Fruit fly (Drosophila melanogaster) whole organism, embryonic: ENCODE data around the gene Blm.

Experiments
- Antp ChIP-seq: fragments of 200-800 bp; sonication (Bioruptor generic); optimal IDR thresholded peaks from 3 replicates; lab custom pipeline; 2016; ENCODE audit warnings: missing biosample characterization, missing genetic modification characterization
- Bgb ChIP-seq: fragments of 200-800 bp; sonication (Bioruptor generic); IDR thresholded peaks from 2 replicates; pipeline ENCODE4 v1.3.6; 2022; ENCODE audit warnings: missing biosample characterization, missing genetic modification characterization; ENCODE audit not compliant: partially characterized antibody
- CG10959 ChIP-seq: fragments of 200-800 bp; sonication (Bioruptor generic); IDR thresholded peaks from 2 replicates; pipeline ENCODE4 v1.3.6; 2022; ENCODE audit warnings: missing biosample characterization, missing genetic modification characterization
- CG13775 ChIP-seq: fragments of 200-800 bp; sonication (Bioruptor generic); optimal IDR thresholded peaks from 3 replicates; lab custom pipeline; 2017; ENCODE audit warnings: missing biosample characterization, mild to moderate bottlenecking, missing genetic modification characterization
- CG15514 ChIP-seq: fragments of 200-800 bp; sonication (Bioruptor generic); optimal IDR thresholded peaks from 3 replicates; lab custom pipeline; 2017; ENCODE audit warnings: missing biosample characterization, missing genetic modification characterization, mild to moderate bottlenecking, moderate library complexity, missing genetic modification reagents
- CG16779 ChIP-seq: fragments of 200-800 bp; sonication (Bioruptor generic); IDR thresholded peaks from 2 replicates; pipeline ENCODE4 v1.3.6; 2022; ENCODE audit warnings: missing biosample characterization, missing genetic modification characterization
- CG17568 ChIP-seq: fragments of 200-800 bp; sonication (Bioruptor generic); optimal IDR thresholded peaks from 2 replicates; lab custom pipeline; 2018; ENCODE audit warnings: missing biosample characterization, mild to moderate bottlenecking, missing genetic modification characterization, moderate library complexity
- CG18262 ChIP-seq: fragments of 200-800 bp; optimal IDR thresholded peaks from 3 replicates; lab custom pipeline; 2019; ENCODE audit warnings: missing biosample characterization, mild to moderate bottlenecking, missing genetic modification characterization, moderate library complexity
- CG4282 ChIP-seq: fragments of 200-800 bp; sonication (Bioruptor generic); optimal IDR thresholded peaks from 2 replicates; lab custom pipeline; 2016; ENCODE audit warnings: missing biosample characterization, missing genetic modification characterization
- CG4424 ChIP-seq: fragments of 200-800 bp; sonication (Bioruptor generic); optimal IDR thresholded peaks from 3 replicates; lab custom pipeline; 2016; ENCODE audit warnings: missing biosample characterization, missing genetic modification characterization
- CG6175 ChIP-seq: fragments of 200-800 bp; sonication (Bioruptor generic); IDR thresholded peaks from 3 replicates; pipeline ENCODE4 v1.3.6; 2022; ENCODE audit warnings: missing biosample characterization, missing genetic modification characterization
- CG6813 ChIP-seq: fragments of 200-800 bp; sonication (Bioruptor generic); optimal IDR thresholded peaks from 2 replicates; lab custom pipeline; 2017; ENCODE audit warnings: missing biosample characterization, missing genetic modification characterization, mild to moderate bottlenecking, moderate library complexity, missing genetic modification reagents
- CG7372 ChIP-seq: fragments of 200-800 bp; sonication (Bioruptor generic); IDR thresholded peaks from 2 replicates; pipeline ENCODE4 v1.3.6; 2022; ENCODE audit warnings: missing biosample characterization, missing genetic modification characterization
- CG7928 ChIP-seq: fragments of 200-800 bp; sonication (Bioruptor generic); optimal IDR thresholded peaks from 2 replicates; lab custom pipeline; 2017; ENCODE audit warnings: missing biosample characterization, mild to moderate bottlenecking, missing genetic modification characterization
- CG8281 ChIP-seq: fragments of 200-800 bp; sonication (Bioruptor generic); optimal IDR thresholded peaks from 2 replicates; lab custom pipeline; 2018; ENCODE audit warnings: missing biosample characterization, mild to moderate bottlenecking, missing genetic modification characterization, moderate library complexity
- CrebB ChIP-seq: fragments of 200-800 bp; sonication (Bioruptor generic); optimal IDR thresholded peaks from 3 replicates; lab custom pipeline; 2018; ENCODE audit warnings: missing biosample characterization, mild to moderate bottlenecking, missing genetic modification characterization
- Dek ChIP-seq: fragments of 200-800 bp; sonication (Bioruptor generic); optimal IDR thresholded peaks from 3 replicates; lab custom pipeline; 2019; ENCODE audit warnings: missing biosample characterization, mild to moderate bottlenecking, missing genetic modification characterization, moderate library complexity
- Fer3 ChIP-seq: fragments of 200-800 bp; sonication (Bioruptor generic); optimal IDR thresholded peaks from 2 replicates; lab custom pipeline; 2018; ENCODE audit warnings: missing biosample characterization, mild to moderate bottlenecking, missing genetic modification characterization, moderate library complexity
- H15 ChIP-seq: fragments of 200-800 bp; sonication (Bioruptor generic); IDR thresholded peaks from 3 replicates; pipeline ENCODE4 v1.3.6; 2022; ENCODE audit warnings: missing biosample characterization, missing genetic modification characterization
- HLH54F ChIP-seq: fragments of 200-800 bp; sonication (Bioruptor generic); optimal IDR thresholded peaks from 3 replicates; lab custom pipeline; 2016; ENCODE audit warnings: missing biosample characterization, missing genetic modification characterization
- Hand ChIP-seq: fragments of 200-800 bp; sonication (Bioruptor generic); optimal IDR thresholded peaks from 2 replicates; lab custom pipeline; 2017; ENCODE audit warnings: mild to moderate bottlenecking, missing biosample characterization, missing genetic modification reagents, missing genetic modification characterization
- Hr51 ChIP-seq, 2 experiments: fragments of 200-800 bp; sonication (Bioruptor generic); optimal IDR thresholded peaks; 2 replicates in 1 of 2; 3 replicates in 1 of 2; lab custom pipeline; 2016 to 2018; ENCODE audit warnings: missing biosample characterization in 2 of 2, missing genetic modification characterization in 2 of 2, mild to moderate bottlenecking in 1 of 2, moderate library complexity in 1 of 2
- Meics ChIP-seq: fragments of 200-800 bp; sonication (Bioruptor generic); optimal IDR thresholded peaks from 2 replicates; lab custom pipeline; 2017; ENCODE audit warnings: missing biosample characterization, mild to moderate bottlenecking, missing genetic modification characterization
- NC2β ChIP-seq: fragments of 200-800 bp; sonication (Bioruptor generic); optimal IDR thresholded peaks from 2 replicates; lab custom pipeline; 2016; ENCODE audit warnings: missing biosample characterization, missing genetic modification characterization
- Pdp1 ChIP-seq, 2 experiments: fragments of 200-800 bp; sonication (Bioruptor generic); optimal IDR thresholded peaks; 3 replicates each; lab custom pipeline; 2016; ENCODE audit warnings: missing biosample characterization in 2 of 2, missing genetic modification characterization in 2 of 2, mild to moderate bottlenecking in 1 of 2, moderate library complexity in 1 of 2
- Ravus ChIP-seq: fragments of 200-800 bp; sonication (Bioruptor generic); IDR thresholded peaks from 2 replicates; pipeline ENCODE4 v1.3.6; 2022; ENCODE audit warnings: missing biosample characterization, missing genetic modification characterization
- Taf1 ChIP-seq: fragments of 200-800 bp; sonication (Bioruptor generic); IDR thresholded peaks from 2 replicates; pipeline ENCODE4 v1.3.6; 2022; ENCODE audit warnings: missing biosample characterization, missing genetic modification characterization
- Xbp1 ChIP-seq: fragments of 200-800 bp; sonication (Bioruptor generic); optimal IDR thresholded peaks from 3 replicates; lab custom pipeline; 2016; ENCODE audit warnings: missing biosample characterization, mild to moderate bottlenecking, missing genetic modification characterization
- amos ChIP-seq: fragments of 200-800 bp; sonication (Bioruptor generic); IDR thresholded peaks from 2 replicates; pipeline ENCODE4 v1.3.6; 2022; ENCODE audit warnings: missing biosample characterization, missing genetic modification characterization; ENCODE audit not compliant: partially characterized antibody
- ase ChIP-seq: fragments of 200-800 bp; sonication (Bioruptor generic); IDR thresholded peaks from 3 replicates; pipeline ENCODE4 v1.3.6; 2022; ENCODE audit warnings: missing biosample characterization, missing genetic modification characterization
- bbx ChIP-seq: fragments of 200-800 bp; sonication (Bioruptor generic); IDR thresholded peaks from 2 replicates; pipeline ENCODE4 v1.3.6; 2022; ENCODE audit warnings: missing biosample characterization, missing genetic modification characterization; ENCODE audit not compliant: partially characterized antibody
- ci ChIP-seq: fragments of 200-800 bp; sonication (Bioruptor generic); IDR thresholded peaks from 3 replicates; pipeline ENCODE4 v1.3.6; 2022; ENCODE audit warnings: missing biosample characterization, missing genetic modification characterization
- da ChIP-seq: fragments of 200-800 bp; sonication (Bioruptor generic); optimal IDR thresholded peaks from 2 replicates; lab custom pipeline; 2016; ENCODE audit warnings: missing biosample characterization, missing genetic modification characterization
- dan ChIP-seq: fragments of 200-800 bp; sonication (Bioruptor generic); IDR thresholded peaks from 2 replicates; pipeline ENCODE4 v1.3.6; 2022; ENCODE audit warnings: missing biosample characterization, missing genetic modification characterization
- fd3F ChIP-seq: fragments of 200-800 bp; sonication (Bioruptor generic); optimal IDR thresholded peaks from 2 replicates; lab custom pipeline; 2018; ENCODE audit warnings: missing biosample characterization, mild to moderate bottlenecking, missing genetic modification characterization, moderate library complexity
- gsb-n ChIP-seq: fragments of 200-800 bp; sonication (Bioruptor generic); optimal IDR thresholded peaks from 3 replicates; lab custom pipeline; 2018; ENCODE audit warnings: missing biosample characterization, mild to moderate bottlenecking, missing genetic modification characterization
- insv ChIP-seq, 2 experiments: fragments of 200-800 bp; sonication (Bioruptor generic); optimal IDR thresholded peaks; 3 replicates each; lab custom pipeline; 2016 to 2018; ENCODE audit warnings: missing biosample characterization in 2 of 2, missing genetic modification characterization in 2 of 2
- knrl ChIP-seq: fragments of 200-800 bp; sonication (Bioruptor generic); IDR thresholded peaks from 3 replicates; pipeline ENCODE4 v1.3.6; 2022; ENCODE audit warnings: missing biosample characterization, missing genetic modification characterization; ENCODE audit not compliant: partially characterized antibody
- lmd ChIP-seq: fragments of 200-800 bp; sonication (Bioruptor generic); IDR thresholded peaks from 2 replicates; pipeline ENCODE4 v1.3.6; 2022; ENCODE audit warnings: missing biosample characterization, missing genetic modification characterization
- org-1 ChIP-seq: fragments of 200-800 bp; sonication (Bioruptor generic); optimal IDR thresholded peaks from 2 replicates; lab custom pipeline; 2017; ENCODE audit warnings: missing biosample characterization, missing genetic modification characterization
- phol ChIP-seq: fragments of 200-800 bp; sonication (Bioruptor generic); optimal IDR thresholded peaks from 3 replicates; lab custom pipeline; 2018; ENCODE audit warnings: missing biosample characterization, mild to moderate bottlenecking, missing genetic modification characterization, moderate library complexity
- pros ChIP-seq: fragments of 200-800 bp; sonication (Bioruptor generic); optimal IDR thresholded peaks from 3 replicates; lab custom pipeline; 2019; ENCODE audit warnings: missing biosample characterization, mild to moderate bottlenecking, missing genetic modification characterization, moderate library complexity
- pzg ChIP-seq: fragments of 200-800 bp; sonication (Bioruptor generic); optimal IDR thresholded peaks from 3 replicates; lab custom pipeline; 2018; ENCODE audit warnings: missing biosample characterization, mild to moderate bottlenecking, missing genetic modification characterization, moderate library complexity
- schlank ChIP-seq: fragments of 200-800 bp; sonication (Bioruptor generic); optimal IDR thresholded peaks from 2 replicates; lab custom pipeline; 2018; ENCODE audit warnings: missing biosample characterization, mild to moderate bottlenecking, missing genetic modification characterization
- sim ChIP-seq: fragments of 200-800 bp; sonication (Bioruptor generic); IDR thresholded peaks from 2 replicates; pipeline ENCODE4 v1.3.6; 2022; ENCODE audit warnings: missing biosample characterization, missing genetic modification characterization
- sug ChIP-seq: fragments of 200-800 bp; optimal IDR thresholded peaks from 2 replicates; lab custom pipeline; 2019; ENCODE audit warnings: missing biosample characterization, mild to moderate bottlenecking, missing genetic modification characterization, moderate library complexity

The Blm gene

DNA sequence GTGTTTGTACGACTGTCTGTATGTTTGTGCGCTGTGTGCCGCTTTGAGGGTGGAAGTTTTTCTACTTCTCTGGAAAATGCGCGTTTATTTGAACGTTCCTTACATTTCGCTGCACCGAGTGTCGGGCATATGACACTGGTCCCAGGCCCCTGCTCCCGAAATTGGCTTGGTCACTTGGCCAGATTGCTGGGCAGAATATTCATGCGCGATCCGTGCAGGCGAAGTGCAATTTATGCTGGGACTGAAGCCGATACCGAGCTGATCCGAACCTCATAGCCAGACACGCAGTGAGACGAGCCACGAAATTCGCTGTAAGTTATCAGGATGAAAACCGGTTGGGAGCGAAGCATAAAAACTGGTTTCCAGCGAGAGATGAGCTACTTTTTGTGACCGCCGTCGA, 37.3 kb upstream of the Blm start (continued):
- TF ChIP-seq CG6175: 0 out of 3 replicates have a peak, but pooled peaks have one; percentile 9
- TF ChIP-seq CG7372 (GFP tag; lab: Robert Waterston, UW): no peak
- no peak for TF ChIP-seq Taf1 (GFP tag; lab: Robert Waterston, UW)
- no peak for TF ChIP-seq Dek (tag; lab: Kevin White, UChicago)
- no peak for TF ChIP-seq CrebB (tag; lab: Kevin White, UChicago)
- peak; percentile 36 for TF ChIP-seq Bgb (GFP tag; lab: Robert Waterston, UW)
- TF ChIP-seq Xbp1 (GFP tag; lab: Kevin White, UChicago): no peak
- no peak for TF ChIP-seq HLH54F
- TF ChIP-seq Hr51 (GFP tag; optimal IDR thresholded peaks at IDR 0.05; lab: Kevin White, UChicago): no peak
- no peak for TF ChIP-seq CG7928 (GFP tag; lab: Kevin White, UChicago)
- TF ChIP-seq CG8281 (tag; lab: Kevin White, UChicago): no peak
- TF ChIP-seq bbx (GFP tag; lab: Robert Waterston, UW): 0 out of 2 replicates have a peak, but pooled peaks have one; percentile 20
- TF ChIP-seq knrl (GFP tag; lab: Robert Waterston, UW): no peak
- peak; percentile 64 for TF ChIP-seq pros (GFP tag; lab: Kevin White, UChicago)
- no peak for TF ChIP-seq fd3F (GFP tag; lab: Kevin White, UChicago)
- no peak for TF ChIP-seq CG4424
- no peak for TF ChIP-seq gsb-n
- TF ChIP-seq pzg (GFP tag; lab: Kevin White, UChicago): no peak
- 0 out of 2 replicates have a peak, but pooled peaks have one; percentile 35 for TF ChIP-seq CG16779 (GFP tag; lab: Robert Waterston, UW)
- TF ChIP-seq amos (GFP tag; lab: Robert Waterston, UW): peak; percentile 25; the same call in 1 of the 2 replicates
- TF ChIP-seq CG6813 (GFP tag; lab: Kevin White, UChicago): no peak
- no peak for TF ChIP-seq sim (GFP tag; lab: Robert Waterston, UW)
- no peak for TF ChIP-seq org-1 (GFP tag; lab: Kevin White, UChicago)
- TF ChIP-seq CG10959 (GFP tag; lab: Robert Waterston, UW): 0 out of 2 replicates have a peak, but pooled peaks have one; percentile 14
- no peak for TF ChIP-seq Fer3 (tag; lab: Kevin White, UChicago)
- no peak for TF ChIP-seq Ravus

DNA sequence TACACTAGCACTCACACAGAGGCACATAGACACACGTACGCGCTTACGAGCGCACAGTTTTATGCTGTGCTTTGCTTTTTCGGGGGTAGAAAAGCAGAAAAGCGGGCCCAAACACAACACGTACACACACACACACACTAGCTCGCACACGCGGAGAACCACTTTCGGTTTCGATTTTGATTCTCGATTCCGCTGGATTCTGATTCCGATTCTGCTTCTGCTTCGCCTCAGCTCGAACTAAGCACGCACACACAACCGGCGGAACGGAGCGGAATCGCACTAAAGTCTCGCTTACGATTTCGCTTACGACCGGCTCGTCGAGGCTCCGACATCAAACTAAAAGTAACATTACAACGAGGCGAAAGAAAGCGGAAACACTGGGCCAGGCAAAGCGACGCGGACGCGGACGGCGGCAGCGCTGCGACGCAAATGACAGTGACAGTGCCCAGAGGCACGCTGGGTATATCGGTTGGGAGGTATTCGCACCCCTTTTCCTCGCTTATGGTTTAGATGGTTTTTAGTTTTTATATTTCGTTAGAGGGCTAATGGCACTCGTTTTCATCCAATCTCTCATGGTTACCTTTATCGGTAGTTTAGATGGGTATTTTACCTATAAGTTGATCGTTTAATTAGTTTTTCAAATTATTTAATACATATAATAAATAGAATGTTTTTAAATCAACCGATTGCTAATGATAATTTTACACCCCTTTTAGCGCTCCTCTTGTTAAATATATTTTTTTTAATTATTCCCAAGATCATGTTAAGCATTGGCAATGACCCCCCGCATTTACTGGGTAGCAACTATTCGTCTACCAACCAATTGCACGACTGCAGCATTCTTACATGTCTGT, 36.7 kb upstream of the Blm start:
- 0 out of 3 replicates have a peak, but pooled peaks have one; percentile 25 for TF ChIP-seq CG6175
- TF ChIP-seq schlank: no peak
- TF ChIP-seq sim (GFP tag; lab: Robert Waterston, UW): 0 out of 2 replicates have a peak, but pooled peaks have one; percentile 26
- peak; percentile 26 for TF ChIP-seq CG4282 (GFP tag; lab: Kevin White, UChicago)
- peak; percentile 59 for TF ChIP-seq NC2β (GFP tag; lab: Kevin White, UChicago)
- 0 out of 3 replicates have a peak, but pooled peaks have one; percentile 21 for TF ChIP-seq ase (GFP tag; lab: Robert Waterston, UW)
- TF ChIP-seq sug: peak; percentile 57
- peak; percentile 34; the same call in 1 of the 3 replicates for TF ChIP-seq H15 (GFP tag; lab: Robert Waterston, UW)
- TF ChIP-seq lmd (GFP tag; lab: Robert Waterston, UW): peak; percentile 70
- peak; percentile 82 for TF ChIP-seq ci (GFP tag; lab: Robert Waterston, UW)
- TF ChIP-seq Meics (GFP tag; lab: Kevin White, UChicago): peak; percentile 66
- TF ChIP-seq Hr51 (GFP tag; optimal IDR thresholded peaks at IDR 0.05; lab: Kevin White, UChicago): peak; percentile 53 to 58
- TF ChIP-seq CG18262 (tag; lab: Kevin White, UChicago): peak; percentile 87
- peak; percentile 86 for TF ChIP-seq CG15514 (GFP tag; lab: Kevin White, UChicago)
- peak in 1 of 2 experiments; percentile 34 for TF ChIP-seq insv (GFP tag; optimal IDR thresholded peaks at IDR 0.05; lab: Kevin White, UChicago)
- peak; percentile 88 for TF ChIP-seq CG13775 (GFP tag; lab: Kevin White, UChicago)
- peak; percentile 68 for TF ChIP-seq Hand (GFP tag; lab: Kevin White, UChicago)
- no peak for TF ChIP-seq CG17568 (GFP tag; lab: Kevin White, UChicago)
- TF ChIP-seq phol (tag; lab: Kevin White, UChicago): peak; percentile 65
- peak; percentile 48 for TF ChIP-seq Antp (GFP tag; lab: Kevin White, UChicago)
- TF ChIP-seq dan (GFP tag; lab: Robert Waterston, UW): no peak
- TF ChIP-seq da (GFP tag; lab: Kevin White, UChicago): peak; percentile 49
- TF ChIP-seq Pdp1 (GFP tag; optimal IDR thresholded peaks at IDR 0.05; lab: Kevin White, UChicago): peak in 1 of 2 experiments; percentile 42
